Worm (Caenorhabditis elegans): ENCODE data around the gene srd-31.

srd-31 gene

ce11 chrV:7634657-7635056 is at the start of gene srd-31:
TSS of gene srd-31 (minus strand) at chrV:7634757.
- TF ChIP-seq C08G9.2 (tag; optimal IDR thresholded peaks at IDR 0.05), result no peak
- no peak for TF ChIP-seq madf-2 (tag; optimal IDR thresholded peaks at IDR 0.05)
- no peak for TF ChIP-seq gmeb-2 (tag; optimal IDR thresholded peaks at IDR 0.05)
- TF ChIP-seq T23F11.4 (GFP tag; optimal IDR thresholded peaks at IDR 0.05), result no peak
- no peak for TF ChIP-seq mec-3 (tag; optimal IDR thresholded peaks at IDR 0.05; ENCODE audit: borderline replicate concordance)
- no peak for TF ChIP-seq lim-6 (tag; optimal IDR thresholded peaks at IDR 0.05)
- TF ChIP-seq ceh-9 (tag; optimal IDR thresholded peaks at IDR 0.05), result no peak
- no peak for TF ChIP-seq ceh-18 (tag; optimal IDR thresholded peaks at IDR 0.05)
- TF ChIP-seq dmd-4 (tag; optimal IDR thresholded peaks at IDR 0.05; ENCODE audit: borderline replicate concordance), result no peak
- TF ChIP-seq ets-4 (tag; optimal IDR thresholded peaks at IDR 0.05), result no peak
- TF ChIP-seq nhr-232 (tag; optimal IDR thresholded peaks at IDR 0.05), result no peak
- TF ChIP-seq pros-1 (tag; optimal IDR thresholded peaks at IDR 0.05), result no peak

DNA sequence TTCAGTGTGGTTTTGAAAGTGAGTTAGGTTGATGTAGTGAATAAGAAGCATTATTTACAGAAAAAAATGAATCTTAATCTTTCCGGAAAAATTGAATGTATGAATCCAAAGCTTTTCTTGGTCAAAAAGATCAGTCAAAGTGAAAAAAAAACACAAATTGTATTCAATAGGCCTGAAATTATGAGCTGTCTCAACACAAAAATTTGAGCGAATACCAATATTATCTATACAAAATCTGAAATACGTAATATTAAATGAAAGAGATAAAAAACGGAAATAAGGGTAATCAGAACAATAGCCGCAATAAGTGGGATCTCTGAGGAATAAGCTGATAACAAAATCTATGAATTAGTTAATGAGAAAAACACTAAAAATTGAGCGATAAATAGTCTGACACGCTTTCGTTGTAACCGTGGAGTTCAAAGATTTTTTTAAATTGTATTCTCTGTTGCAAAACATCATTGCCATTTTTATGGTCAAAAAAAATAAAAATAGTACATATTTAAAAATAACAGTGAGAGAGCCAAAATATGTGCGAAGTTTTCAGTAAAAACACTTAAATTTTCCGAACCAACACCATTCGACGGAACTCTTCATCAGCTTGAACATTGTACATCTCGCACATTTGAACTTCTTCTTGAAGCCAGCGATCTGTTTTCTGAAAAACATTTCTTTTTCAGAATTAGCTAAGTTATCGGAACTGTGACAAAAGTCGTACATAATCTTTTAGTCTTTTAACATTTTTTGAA is 49.5 kb upstream of the srd-31 start, which contains the start of gene sre-11:
sre-11 (minus strand) TSS at position 51 of the 749 bp plus-strand sequence.
- no peak for TF ChIP-seq hlh-13 (GFP tag; optimal IDR thresholded peaks at IDR 0.05)
- no peak for TF ChIP-seq syd-9 (tag; optimal IDR thresholded peaks at IDR 0.05)
- no peak for TF ChIP-seq pha-4 (tag; optimal IDR thresholded peaks at IDR 0.05)
- TF ChIP-seq ztf-16 (tag; optimal IDR thresholded peaks at IDR 0.05), result no peak
- TF ChIP-seq fkh-10 (GFP tag; optimal IDR thresholded peaks at IDR 0.05), result no peak
- TF ChIP-seq ceh-30 (tag; optimal IDR thresholded peaks at IDR 0.05), result no peak
- no peak for TF ChIP-seq dmd-4 (tag; optimal IDR thresholded peaks at IDR 0.05; ENCODE audit: borderline replicate concordance)
- no peak for TF ChIP-seq hlh-30 (tag; optimal IDR thresholded peaks at IDR 0.05; ENCODE audit: insufficient read depth)
- no peak for TF ChIP-seq zip-5 (tag; optimal IDR thresholded peaks at IDR 0.05)
- no peak for TF ChIP-seq ceh-24 (tag; optimal IDR thresholded peaks at IDR 0.05)
- TF ChIP-seq ceh-31 (tag; optimal IDR thresholded peaks at IDR 0.05), result no peak
- TF ChIP-seq pat-9 (tag; optimal IDR thresholded peaks at IDR 0.05), result no peak
- no peak for TF ChIP-seq mec-3 (tag; optimal IDR thresholded peaks at IDR 0.05; ENCODE audit: borderline replicate concordance)
- TF ChIP-seq npax-4 (tag; optimal IDR thresholded peaks at IDR 0.05), result no peak
- no peak for TF ChIP-seq tbx-7 (tag; optimal IDR thresholded peaks at IDR 0.05)
- no peak for TF ChIP-seq hlh-6 (tag; optimal IDR thresholded peaks at IDR 0.05)
- TF ChIP-seq pag-3 (tag; optimal IDR thresholded peaks at IDR 0.05; ENCODE audit: borderline replicate concordance), result no peak
- TF ChIP-seq ahr-1 (tag; optimal IDR thresholded peaks at IDR 0.05), result no peak
- no peak for TF ChIP-seq ceh-34 (tag; optimal IDR thresholded peaks at IDR 0.05)

ce11 chrV:7681388-7681787 is 46.8 kb upstream of the srd-31 start, which contains the start of gene cyp-33A1:
TSS of gene cyp-33A1 (minus strand) at chrV:7681459.
- no peak for TF ChIP-seq K02D7.2 (tag; optimal IDR thresholded peaks at IDR 0.05)
- TF ChIP-seq ceh-6 (GFP tag; optimal IDR thresholded peaks at IDR 0.05), result no peak
- no peak for TF ChIP-seq pha-2 (tag; optimal IDR thresholded peaks at IDR 0.05)
- TF ChIP-seq zip-5 (tag; optimal IDR thresholded peaks at IDR 0.05), result no peak
- TF ChIP-seq unc-55 (GFP tag; optimal IDR thresholded peaks at IDR 0.05), result no peak
- TF ChIP-seq ceh-24 (tag; optimal IDR thresholded peaks at IDR 0.05), result no peak
- TF ChIP-seq ceh-48 (tag; optimal IDR thresholded peaks at IDR 0.05), result no peak
- no peak for TF ChIP-seq sox-4 (tag; optimal IDR thresholded peaks at IDR 0.05)
- no peak for TF ChIP-seq elt-2 (tag; optimal IDR thresholded peaks at IDR 0.05)
- no peak for TF ChIP-seq ztf-16 (tag; optimal IDR thresholded peaks at IDR 0.05)
- no peak for TF ChIP-seq ahr-1 (tag; optimal IDR thresholded peaks at IDR 0.05)
- no peak for TF ChIP-seq nfya-1 (tag; optimal IDR thresholded peaks at IDR 0.05)
- no peak for TF ChIP-seq lin-11 (tag; optimal IDR thresholded peaks at IDR 0.05)
